Fruit fly (Drosophila melanogaster): Measurements from ENCODE around the gene CG3544.

CG3544 gene

dm6 chr2L:790698-791097, 6.6 kb downstream of the CG3544 start, which contains the start of gene Pkg21D:
Gene Pkg21D, minus strand, starts transcription at chr2L:790798.
- TF ChIP-seq CG33017 (tag; optimal IDR thresholded peaks at IDR 0.05) (no peak), tj (GFP tag; optimal IDR thresholded peaks at IDR 0.05) (no peak)

dm6 chr2L:810277-810676, 26.1 kb downstream of the CG3544 start, which contains the start of gene Nnf1b:
Gene Nnf1b, plus strand, starts transcription at chr2L:810577.
- TF ChIP-seq CG11617 (GFP tag; optimal IDR thresholded peaks at IDR 0.05) (no peak), bab1 (GFP tag; optimal IDR thresholded peaks at IDR 0.05) (no peak), Crg-1 (GFP tag; optimal IDR thresholded peaks at IDR 0.05) (no peak), CG14711 (tag; optimal IDR thresholded peaks at IDR 0.05) (no peak), CG12768 (GFP tag; optimal IDR thresholded peaks at IDR 0.05) (no peak), kay (GFP tag; ENCODE audit: borderline replicate concordance) (no peak), tj (GFP tag; optimal IDR thresholded peaks at IDR 0.05) (no peak), CG7101 (tag; optimal IDR thresholded peaks at IDR 0.05) (no peak), cnc (optimal IDR thresholded peaks at IDR 0.05) (no peak), cic (GFP tag; optimal IDR thresholded peaks at IDR 0.05) (no peak), ovo (GFP tag; optimal IDR thresholded peaks at IDR 0.05) (no peak), CG7045 (GFP tag; optimal IDR thresholded peaks at IDR 0.05) (no peak)

- TF ChIP-seq CG7101 (tag; optimal IDR thresholded peaks at IDR 0.05) (peak; percentile 32), ovo (GFP tag; optimal IDR thresholded peaks at IDR 0.05) (no peak), Mnt (GFP tag; optimal IDR thresholded peaks at IDR 0.05) (peak; percentile 2)
Measured at dm6 chr2L:811405-811804, 27.3 kb downstream of the CG3544 start, which contains the start of gene Dbp21E2. Gene Dbp21E2, plus strand, starts transcription at chr2L:811584.

dm6 chr2L:815785-816389, 31.8 kb downstream of the CG3544 start, which contains the start of the genes Saf6 and Pex12:
Gene Saf6, minus strand, starts transcription at chr2L:815950.
Gene Pex12, plus strand, starts transcription at chr2L:815993.
- no peak for TF ChIP-seq pad (GFP tag; optimal IDR thresholded peaks at IDR 0.05)
- TF ChIP-seq CG5204 (GFP tag; optimal IDR thresholded peaks at IDR 0.05), result no peak
- no peak for TF ChIP-seq cic (GFP tag; optimal IDR thresholded peaks at IDR 0.05)
- TF ChIP-seq CG7101 (tag; optimal IDR thresholded peaks at IDR 0.05), result peak; percentile 11
- peak; percentile 12 for TF ChIP-seq Hr96 (GFP tag; optimal IDR thresholded peaks at IDR 0.05)
- peak; percentile 24 for TF ChIP-seq Mnt (GFP tag; optimal IDR thresholded peaks at IDR 0.05)
- no peak for TF ChIP-seq CG14711 (tag; optimal IDR thresholded peaks at IDR 0.05)
- peak; percentile 25 for TF ChIP-seq CG12768 (GFP tag; optimal IDR thresholded peaks at IDR 0.05)
- no peak for TF ChIP-seq cnc (optimal IDR thresholded peaks at IDR 0.05)
- TF ChIP-seq Clk (GFP tag; optimal IDR thresholded peaks at IDR 0.05), result no peak
- no peak for TF ChIP-seq CG7045 (GFP tag; optimal IDR thresholded peaks at IDR 0.05)
- no peak for TF ChIP-seq toe (GFP tag; optimal IDR thresholded peaks at IDR 0.05)
- TF ChIP-seq ovo (GFP tag; optimal IDR thresholded peaks at IDR 0.05), result no peak
- TF ChIP-seq tj (GFP tag; optimal IDR thresholded peaks at IDR 0.05), result peak; percentile 16
- TF ChIP-seq Crg-1 (GFP tag; optimal IDR thresholded peaks at IDR 0.05), result no peak
- TF ChIP-seq CG33017 (tag; optimal IDR thresholded peaks at IDR 0.05), result no peak
- peak; percentile 37 for TF ChIP-seq bab1 (GFP tag; optimal IDR thresholded peaks at IDR 0.05)
- no peak for TF ChIP-seq CG11617 (GFP tag; optimal IDR thresholded peaks at IDR 0.05)
- TF ChIP-seq CG1620 (GFP tag; optimal IDR thresholded peaks at IDR 0.05), result no peak
- no peak for TF ChIP-seq kay (GFP tag; ENCODE audit: borderline replicate concordance)

- TF ChIP-seq CG7045 (GFP tag; optimal IDR thresholded peaks at IDR 0.05), result no peak
Measured at dm6 chr2L:817850-818249, 33.7 kb downstream of the CG3544 start, which contains the start of gene CG15880. Gene CG15880, minus strand, starts transcription at chr2L:817950.

dm6 chr2L:819315-820032, 35.3 kb downstream of the CG3544 start, which contains the start of the genes PGAP2 and Clp:
Gene PGAP2, minus strand, starts transcription at chr2L:819508.
Gene Clp, plus strand, starts transcription at chr2L:819964.
- TF ChIP-seq CG12768 (GFP tag; optimal IDR thresholded peaks at IDR 0.05) (peak; percentile 41), CG1620 (GFP tag; optimal IDR thresholded peaks at IDR 0.05) (peak; percentile 71), tj (GFP tag; optimal IDR thresholded peaks at IDR 0.05) (peak; percentile 79), Crg-1 (GFP tag; optimal IDR thresholded peaks at IDR 0.05) (peak; percentile 66), Hr96 (GFP tag; optimal IDR thresholded peaks at IDR 0.05) (peak; percentile 60), pad (GFP tag; optimal IDR thresholded peaks at IDR 0.05) (peak; percentile 55), kay (GFP tag; ENCODE audit: borderline replicate concordance) (no peak), CG7101 (tag; optimal IDR thresholded peaks at IDR 0.05) (peak; percentile 75), Mnt (GFP tag; optimal IDR thresholded peaks at IDR 0.05) (peak; percentile 64), bab1 (GFP tag; optimal IDR thresholded peaks at IDR 0.05) (peak; percentile 53), CG14711 (tag; optimal IDR thresholded peaks at IDR 0.05) (peak; percentile 68), toe (GFP tag; optimal IDR thresholded peaks at IDR 0.05) (peak; percentile 86), CG11617 (GFP tag; optimal IDR thresholded peaks at IDR 0.05) (peak; percentile 78), Clk (GFP tag; optimal IDR thresholded peaks at IDR 0.05) (peak; percentile 42), ovo (GFP tag; optimal IDR thresholded peaks at IDR 0.05) (no peak), CG33017 (tag; optimal IDR thresholded peaks at IDR 0.05) (peak; percentile 46), cic (GFP tag; optimal IDR thresholded peaks at IDR 0.05) (peak; percentile 21), CG7045 (GFP tag; optimal IDR thresholded peaks at IDR 0.05) (peak; percentile 59), CG5204 (GFP tag; optimal IDR thresholded peaks at IDR 0.05) (no peak), cnc (optimal IDR thresholded peaks at IDR 0.05) (no peak)
